Fruit fly (Drosophila melanogaster) whole organism, wandering third instar larva: ENCODE data around the gene CG11655.

Source experiments
- Abd-B ChIP-seq: fragments of >200 bp; optimal IDR thresholded peaks from 2 replicates; lab custom pipeline; 2017; ENCODE audit warnings: missing biosample characterization, missing genetic modification characterization
- CG9705 ChIP-seq: fragments of 200-800 bp; sonication (Bioruptor generic); optimal IDR thresholded peaks from 2 replicates; lab custom pipeline; 2018; ENCODE audit warnings: missing biosample characterization, mild to moderate bottlenecking, missing genetic modification characterization
- CrebA ChIP-seq: fragments of 200-800 bp; sonication (Bioruptor generic); optimal IDR thresholded peaks from 2 replicates; lab custom pipeline; 2016; ENCODE audit warnings: missing biosample characterization, mild to moderate bottlenecking, missing genetic modification characterization, borderline replicate concordance
- Dif ChIP-seq: fragments of 200-275, 200-300 bp; sonication (Bioruptor generic); optimal IDR thresholded peaks from 2 replicates; lab custom pipeline; 2018; ENCODE audit warnings: missing biosample characterization, missing genetic modification characterization; ENCODE audit not compliant: partially characterized antibody
- GATAd ChIP-seq: sonication (Bioruptor generic); optimal IDR thresholded peaks from 2 replicates; lab custom pipeline; 2016; ENCODE audit warnings: missing biosample characterization, missing genetic modification characterization
- HLH106 ChIP-seq: fragments of 200-800 bp; optimal IDR thresholded peaks from 3 replicates; lab custom pipeline; 2019; ENCODE audit warnings: missing biosample characterization, mild to moderate bottlenecking, missing genetic modification characterization, moderate library complexity
- Hnf4 ChIP-seq: fragments of 200-800 bp; sonication (Bioruptor generic); optimal IDR thresholded peaks from 2 replicates; lab custom pipeline; 2016; ENCODE audit warnings: missing biosample characterization, mild to moderate bottlenecking, missing genetic modification characterization
- Hr78 ChIP-seq: fragments of >200 bp; optimal IDR thresholded peaks from 2 replicates; lab custom pipeline; 2017; ENCODE audit warnings: missing biosample characterization, missing genetic modification characterization
- Hr83 ChIP-seq: fragments of 200-300 bp; sonication (Bioruptor generic); optimal IDR thresholded peaks from 2 replicates; lab custom pipeline; 2016; ENCODE audit warnings: missing biosample characterization, mild to moderate bottlenecking, missing genetic modification characterization, moderate library complexity; ENCODE audit not compliant: poor library complexity, severe bottlenecking
- Jra ChIP-seq: sonication (Bioruptor generic); optimal IDR thresholded peaks from 2 replicates; lab custom pipeline; 2016; ENCODE audit warnings: missing biosample characterization, missing genetic modification characterization
- Mio ChIP-seq: sonication (Bioruptor generic); optimal IDR thresholded peaks from 2 replicates; lab custom pipeline; 2016; ENCODE audit warnings: missing biosample characterization, missing genetic modification characterization
- Myc ChIP-seq: fragments of >200 bp; optimal IDR thresholded peaks from 2 replicates; lab custom pipeline; 2017
- OdsH ChIP-seq: fragments of 200-800 bp; sonication (Bioruptor generic); optimal IDR thresholded peaks from 2 replicates; lab custom pipeline; 2016; ENCODE audit warnings: missing biosample characterization, mild to moderate bottlenecking, missing genetic modification characterization
- Rel ChIP-seq, 2 experiments: fragments of 200-800 bp; sonication (Bioruptor generic) in 1 of 2; optimal IDR thresholded peaks; 2 replicates in 1 of 2; 3 replicates in 1 of 2; lab custom pipeline; 2016 to 2019; ENCODE audit warnings: mild to moderate bottlenecking in 2 of 2, missing biosample characterization in 2 of 2, missing genetic modification characterization in 2 of 2, moderate library complexity in 1 of 2
- Sp1 ChIP-seq: fragments of 200-800 bp; sonication (Bioruptor generic); optimal IDR thresholded peaks from 3 replicates; lab custom pipeline; 2019; ENCODE audit warnings: missing biosample characterization, mild to moderate bottlenecking, missing genetic modification characterization, moderate library complexity
- Vsx2 ChIP-seq: fragments of 200-300, 225-300 bp; sonication (Bioruptor generic); optimal IDR thresholded peaks from 2 replicates; lab custom pipeline; 2018; ENCODE audit warnings: missing biosample characterization, missing genetic modification characterization; ENCODE audit not compliant: partially characterized antibody
- br ChIP-seq: fragments of 200-800 bp; sonication (Bioruptor generic); optimal IDR thresholded peaks from 2 replicates; lab custom pipeline; 2016; ENCODE audit warnings: missing biosample characterization, missing genetic modification characterization
- brk ChIP-seq: fragments of 200-800 bp; sonication (Bioruptor generic); optimal IDR thresholded peaks from 2 replicates; lab custom pipeline; 2016; ENCODE audit warnings: missing biosample characterization, mild to moderate bottlenecking, missing genetic modification characterization
- dmrt93B ChIP-seq: fragments of 200-800 bp; sonication (Bioruptor generic); optimal IDR thresholded peaks from 2 replicates; lab custom pipeline; 2018; ENCODE audit warnings: missing biosample characterization, mild to moderate bottlenecking, missing genetic modification characterization
- dsf ChIP-seq: sonication (Bioruptor generic); optimal IDR thresholded peaks from 2 replicates; lab custom pipeline; 2016; ENCODE audit warnings: missing biosample characterization, missing genetic modification characterization, borderline replicate concordance
- ey ChIP-seq: fragments of 200-800 bp; sonication (Bioruptor generic); optimal IDR thresholded peaks from 2 replicates; lab custom pipeline; 2016; ENCODE audit warnings: missing biosample characterization, missing genetic modification characterization
- fru ChIP-seq: fragments of 200-800 bp; sonication (Bioruptor generic); optimal IDR thresholded peaks from 3 replicates; lab custom pipeline; 2016; ENCODE audit warnings: missing biosample characterization, mild to moderate bottlenecking, missing genetic modification characterization
- h ChIP-seq: fragments of 200-800 bp; sonication (Bioruptor generic); optimal IDR thresholded peaks from 3 replicates; lab custom pipeline; 2016; ENCODE audit warnings: missing biosample characterization, mild to moderate bottlenecking, missing genetic modification characterization
- jim ChIP-seq: fragments of 175-275, 200-325 bp; sonication (Bioruptor generic); optimal IDR thresholded peaks from 2 replicates; lab custom pipeline; 2016; ENCODE audit warnings: missing biosample characterization, mild to moderate bottlenecking, missing genetic modification characterization
- lola ChIP-seq: fragments of >200 bp; optimal IDR thresholded peaks from 2 replicates; lab custom pipeline; 2017; ENCODE audit warnings: missing biosample characterization, missing genetic modification characterization
- rgr ChIP-seq: fragments of 200-800 bp; sonication (Bioruptor generic); optimal IDR thresholded peaks from 3 replicates; lab custom pipeline; 2016; ENCODE audit warnings: missing biosample characterization, mild to moderate bottlenecking, missing genetic modification characterization
- sage ChIP-seq: fragments of 200-800 bp; sonication (Bioruptor generic); optimal IDR thresholded peaks from 2 replicates; lab custom pipeline; 2016; ENCODE audit warnings: missing biosample characterization, mild to moderate bottlenecking, missing genetic modification characterization
- sv ChIP-seq: fragments of 200-800 bp; sonication (Bioruptor generic); optimal IDR thresholded peaks from 3 replicates; lab custom pipeline; 2016; ENCODE audit warnings: missing biosample characterization, missing genetic modification characterization
- usp ChIP-seq: fragments of >200 bp; optimal IDR thresholded peaks from 2 replicates; lab custom pipeline; 2017; ENCODE audit warnings: missing biosample characterization, missing genetic modification characterization

CG11655 gene

DNA sequence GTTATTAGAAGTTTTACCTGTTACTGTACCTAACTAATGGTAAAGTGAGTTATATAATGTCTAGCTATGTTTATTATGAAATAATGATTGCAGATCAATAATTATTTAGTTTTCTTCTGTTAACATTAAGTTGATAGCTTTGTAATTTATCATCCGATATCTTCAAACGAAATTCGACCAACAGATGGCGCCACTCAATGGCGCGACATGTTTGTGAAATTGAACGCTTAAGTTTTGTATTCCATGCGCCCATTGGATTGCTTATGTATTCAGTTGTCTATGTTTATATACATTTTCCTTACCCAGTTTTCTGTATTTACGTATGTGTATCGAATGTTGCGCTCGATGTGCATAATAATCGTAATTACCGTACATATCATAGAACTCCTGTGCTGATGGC lies 37.2 kb downstream of the CG11655 start:
- TF ChIP-seq sage (GFP tag; lab: Kevin White, UChicago) (no peak), sv (GFP tag; lab: Kevin White, UChicago) (no peak), rgr (GFP tag; lab: Kevin White, UChicago) (no peak), GATAd (GFP tag; lab: Kevin White, UChicago) (no peak), dsf (GFP tag; lab: Kevin White, UChicago) (no peak)

DNA sequence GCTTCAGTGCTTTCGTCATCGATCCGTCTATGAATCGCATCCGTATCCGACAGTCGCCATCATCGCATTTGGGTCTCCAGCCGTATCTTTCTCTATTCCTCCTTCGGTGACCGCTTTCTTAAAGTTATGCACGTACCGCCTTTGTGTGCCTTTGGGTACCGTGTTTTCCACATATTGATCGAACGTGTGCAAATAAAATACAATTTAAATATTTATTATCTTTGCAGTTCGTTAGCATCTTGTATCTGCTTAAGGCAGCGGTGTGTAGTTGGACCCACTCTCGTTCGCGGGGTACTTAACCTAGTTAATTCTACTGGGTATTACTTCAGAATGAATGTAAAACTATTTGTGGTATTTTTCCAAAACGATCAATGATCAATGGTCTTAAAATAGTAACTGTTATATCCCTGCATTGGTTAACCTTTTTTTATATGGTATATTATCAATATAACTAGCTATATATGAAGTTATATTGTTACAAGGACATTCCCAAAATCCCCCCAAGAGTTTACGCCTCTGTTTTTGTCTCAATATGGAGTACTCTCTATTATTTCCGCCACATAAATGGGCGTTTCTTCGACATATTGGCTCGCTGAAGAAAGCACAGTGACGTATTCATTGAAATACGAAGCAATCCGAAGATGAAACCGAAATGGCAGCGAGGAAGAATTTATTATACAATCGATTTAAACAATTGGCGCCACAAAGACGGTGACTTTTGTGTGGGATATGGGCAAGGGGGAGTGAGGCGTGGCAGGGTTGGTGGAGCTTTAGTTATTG lies 42.5 kb downstream of the CG11655 start:
- TF ChIP-seq Dif (GFP tag; lab: Kevin White, UChicago) (no peak), lola (GFP tag; lab: Kevin White, UChicago) (no peak), HLH106 (tag; lab: Kevin White, UChicago) (no peak), Mio (no peak), Hr83 (GFP tag; lab: Kevin White, UChicago) (no peak), brk (GFP tag; lab: Kevin White, UChicago) (no peak), CG9705 (GFP tag; lab: Kevin White, UChicago) (no peak), br (GFP tag; lab: Kevin White, UChicago) (no peak), dmrt93B (GFP tag; lab: Kevin White, UChicago) (no peak), GATAd (GFP tag; lab: Kevin White, UChicago) (no peak), Hnf4 (GFP tag; lab: Kevin White, UChicago) (no peak), Vsx2 (GFP tag; lab: Kevin White, UChicago) (no peak), Abd-B (GFP tag; lab: Kevin White, UChicago) (no peak), Hr78 (no peak), usp (GFP tag; lab: Kevin White, UChicago) (no peak), OdsH (GFP tag; lab: Kevin White, UChicago) (no peak), Myc (no peak), ey (GFP tag; lab: Kevin White, UChicago) (no peak), sv (GFP tag; lab: Kevin White, UChicago) (no peak)

DNA sequence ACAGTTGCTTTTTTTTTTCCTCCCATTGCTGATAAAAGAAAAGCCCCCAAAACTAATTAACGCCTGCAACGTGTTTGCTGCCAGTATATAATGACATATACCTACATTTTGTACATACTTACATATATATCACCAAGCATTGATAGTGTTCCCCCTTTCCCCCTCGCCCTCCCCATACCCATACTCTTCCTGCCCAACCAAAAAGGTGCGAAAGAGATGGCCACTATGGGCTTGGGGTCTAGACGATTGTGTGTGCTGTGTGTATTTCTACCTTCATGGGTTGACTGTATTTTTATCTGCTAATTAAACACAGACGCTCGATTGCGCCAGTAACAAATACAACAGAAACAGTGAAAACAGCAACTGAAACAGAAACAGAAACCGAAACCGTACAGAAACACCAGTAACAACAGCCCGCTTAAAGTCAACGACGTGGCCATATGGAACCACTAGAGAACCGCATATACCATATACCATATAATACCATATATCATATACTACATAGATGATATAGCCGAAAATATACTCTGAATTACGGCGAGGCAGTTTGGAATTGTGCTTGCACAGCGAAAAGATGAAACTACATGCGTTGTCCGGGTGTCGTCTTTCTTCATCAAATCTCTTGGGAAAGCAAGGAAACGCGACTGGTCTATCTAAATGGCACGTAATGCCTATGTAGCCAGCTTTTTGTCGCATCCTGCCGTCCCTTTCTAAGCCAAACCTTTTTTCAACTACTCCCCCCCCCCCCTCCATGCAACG lies 43.6 kb downstream of the CG11655 start:
- no peak for TF ChIP-seq br (GFP tag; lab: Kevin White, UChicago)
- TF ChIP-seq dsf (GFP tag; lab: Kevin White, UChicago), result no peak
- no peak for TF ChIP-seq Jra (GFP tag; lab: Kevin White, UChicago)
- TF ChIP-seq CrebA, result peak; percentile 1
- TF ChIP-seq Rel (GFP tag; optimal IDR thresholded peaks at IDR 0.05; lab: Kevin White, UChicago), result no peak
- peak; percentile 54 for TF ChIP-seq Rel (tag; optimal IDR thresholded peaks at IDR 0.05; lab: Kevin White, UChicago)

DNA sequence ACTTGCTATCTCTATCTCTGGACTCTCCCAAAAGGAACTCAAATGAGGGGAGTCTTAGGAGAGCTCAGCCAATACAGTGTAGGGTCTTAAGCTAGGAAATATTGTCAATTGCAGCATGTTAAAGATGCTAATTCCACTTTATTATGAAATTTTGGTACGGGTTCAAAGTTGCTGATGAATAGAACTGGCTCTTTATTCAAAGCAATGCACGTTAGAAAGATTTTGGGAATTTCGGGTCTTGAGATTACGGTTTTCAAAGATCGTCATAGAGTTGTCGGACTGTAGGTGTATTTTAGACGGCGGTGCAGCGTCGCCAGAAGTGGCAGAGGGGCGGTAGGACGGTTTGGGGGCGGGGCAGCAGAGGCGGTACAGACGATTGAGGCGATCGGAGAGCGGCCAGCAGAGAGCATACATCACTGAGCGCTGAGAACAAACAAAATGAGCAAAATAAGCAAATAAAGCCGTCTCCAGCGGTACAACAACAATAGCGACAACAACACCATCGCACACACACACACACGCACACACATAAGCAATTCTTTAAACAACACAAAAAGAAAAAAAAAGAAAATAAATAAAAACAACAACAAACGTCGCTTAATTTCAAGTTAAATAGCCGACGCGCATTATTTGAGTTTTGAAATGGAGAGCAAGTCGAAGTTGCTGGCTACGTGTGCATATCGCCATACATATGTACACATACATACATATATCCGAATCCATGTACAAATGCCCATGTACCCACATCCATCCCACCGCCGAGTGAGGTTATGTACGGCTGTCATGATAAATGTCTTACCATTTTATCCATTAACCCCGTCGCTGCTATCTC lies 44.4 kb downstream of the CG11655 start:
- TF ChIP-seq CrebA, result no peak
- TF ChIP-seq ey (GFP tag; lab: Kevin White, UChicago), result peak; percentile 14
- no peak for TF ChIP-seq Mio
- no peak for TF ChIP-seq jim (GFP tag; lab: Kevin White, UChicago)
- TF ChIP-seq lola (GFP tag; lab: Kevin White, UChicago), result no peak
- TF ChIP-seq h, result peak; percentile 21
- no peak for TF ChIP-seq Sp1
- no peak for TF ChIP-seq sage (GFP tag; lab: Kevin White, UChicago)
- peak; percentile 18 for TF ChIP-seq fru
